Worm (Caenorhabditis elegans): Measurements from ENCODE around the gene best-14.

DNA sequence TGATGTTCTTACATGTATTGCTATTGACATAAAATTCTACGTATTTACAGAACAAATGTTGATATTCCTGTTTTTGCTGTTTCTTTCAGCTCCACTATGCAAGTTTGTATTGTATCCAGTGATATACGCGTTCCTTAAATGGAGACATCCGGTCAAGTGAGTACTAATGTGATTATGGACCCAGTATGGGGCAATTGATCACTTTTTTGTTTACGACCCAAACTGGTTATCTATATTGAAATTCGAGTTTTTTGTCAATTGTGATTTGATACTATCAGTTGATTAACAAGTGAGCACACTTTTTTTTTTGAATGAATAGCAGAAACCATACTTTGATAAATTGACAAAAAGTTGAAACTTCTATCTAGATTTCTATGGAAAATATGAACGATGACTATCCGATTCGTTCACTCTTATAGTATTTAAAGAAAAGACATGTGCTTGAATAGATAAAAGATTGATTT lies 24.1 kb downstream of the best-14 start, which contains the start of gene T21C9.6:
- TF ChIP-seq ama-1 (optimal IDR thresholded peaks at IDR 0.05) = no peak
- TF ChIP-seq tra-4 (tag; optimal IDR thresholded peaks at IDR 0.05) = no peak
- TF ChIP-seq ceh-13 (GFP tag; optimal IDR thresholded peaks at IDR 0.05) = no peak
- TF ChIP-seq sea-1 (GFP tag; conservative IDR thresholded peaks at IDR 0.05) = no peak

Data from whole organism, early embryonic.